Fruit fly (Drosophila melanogaster): ENCODE measurements around the gene jigr1.

The jigr1 gene

DNA sequence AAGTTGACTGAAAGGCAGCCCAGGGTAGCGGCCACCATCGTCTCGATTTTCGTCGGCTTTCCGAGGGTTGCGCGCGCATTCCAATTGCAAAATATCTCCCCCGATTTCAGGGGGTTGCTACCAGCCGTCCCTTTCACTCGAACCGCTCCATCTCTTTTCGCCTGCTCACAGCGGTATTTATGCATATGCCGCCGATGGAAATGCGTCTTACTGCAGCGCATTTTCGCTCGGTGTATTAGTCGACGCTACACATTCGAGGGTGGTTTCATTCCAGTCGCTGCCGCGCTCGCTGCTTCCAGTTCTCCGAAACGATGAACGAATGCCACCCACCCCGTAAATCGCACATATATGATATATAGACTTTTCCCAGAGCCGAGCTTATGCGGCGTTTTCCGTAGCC is 48.5 kb upstream of the jigr1 start (continued):
- TF ChIP-seq toy (GFP tag; IDR thresholded peaks at IDR 0.05) = no peak
- peak; percentile 94 for TF ChIP-seq seq (GFP tag; IDR thresholded peaks at IDR 0.05)
- TF ChIP-seq CG10543 (GFP tag; optimal IDR thresholded peaks at IDR 0.05) = peak; percentile 26
- no peak for TF ChIP-seq CG12219 (GFP tag; optimal IDR thresholded peaks at IDR 0.05)
- no peak for TF ChIP-seq CG12744 (GFP tag; optimal IDR thresholded peaks at IDR 0.05)
- TF ChIP-seq fd3F (GFP tag; optimal IDR thresholded peaks at IDR 0.05) = no peak
- peak; percentile 33; the same call in 1 of the 2 replicates for TF ChIP-seq ttk (GFP tag; IDR thresholded peaks at IDR 0.05)
- no peak for TF ChIP-seq pb (GFP tag; optimal IDR thresholded peaks at IDR 0.05)
- peak; percentile 77 for TF ChIP-seq row (GFP tag; IDR thresholded peaks at IDR 0.05)
- no peak for TF ChIP-seq MBD-R2 (GFP tag; IDR thresholded peaks at IDR 0.05)
- TF ChIP-seq CG9215 (GFP tag; IDR thresholded peaks at IDR 0.05) = no peak
- TF ChIP-seq dimm (GFP tag; IDR thresholded peaks at IDR 0.05) = no peak
- no peak for TF ChIP-seq CG8290 (GFP tag; optimal IDR thresholded peaks at IDR 0.05)
- TF ChIP-seq CG8290 (tag; optimal IDR thresholded peaks at IDR 0.05) = peak in 1 of 2 experiments; percentile 16
- no peak for TF ChIP-seq CG4617 (GFP tag; optimal IDR thresholded peaks at IDR 0.05; ENCODE audit: borderline replicate concordance)
- no peak for TF ChIP-seq CG31224 (GFP tag; IDR thresholded peaks at IDR 0.05)
- no peak for TF ChIP-seq Pdp1 (GFP tag; optimal IDR thresholded peaks at IDR 0.05)
- TF ChIP-seq disco-r (GFP tag; optimal IDR thresholded peaks at IDR 0.05) = no peak
- no peak for TF ChIP-seq tgo (GFP tag; IDR thresholded peaks at IDR 0.05)
- no peak for TF ChIP-seq Scr (GFP tag; IDR thresholded peaks at IDR 0.05; ENCODE audit: partially characterized antibody)
- TF ChIP-seq CG16779 (GFP tag; IDR thresholded peaks at IDR 0.05) = no peak
- TF ChIP-seq CG6854 (GFP tag; optimal IDR thresholded peaks at IDR 0.05) = no peak
- TF ChIP-seq CG17802 (tag; optimal IDR thresholded peaks at IDR 0.05) = no peak
- no peak for TF ChIP-seq pita (GFP tag; optimal IDR thresholded peaks at IDR 0.05)
- no peak for TF ChIP-seq unpg (GFP tag; optimal IDR thresholded peaks at IDR 0.05)
- TF ChIP-seq Blimp-1 (GFP tag; optimal IDR thresholded peaks at IDR 0.05) = no peak
- no peak for TF ChIP-seq Max (GFP tag; optimal IDR thresholded peaks at IDR 0.05)
- no peak for TF ChIP-seq lmd (GFP tag; IDR thresholded peaks at IDR 0.05)
- no peak for TF ChIP-seq H2.0 (GFP tag; IDR thresholded peaks at IDR 0.05)
- no peak for TF ChIP-seq PHDP (tag; optimal IDR thresholded peaks at IDR 0.05)
- TF ChIP-seq CG4707 (GFP tag; optimal IDR thresholded peaks at IDR 0.05) = no peak
- no peak for TF ChIP-seq CG2129 (GFP tag; IDR thresholded peaks at IDR 0.05; ENCODE audit: partially characterized antibody)
- TF ChIP-seq z (GFP tag; IDR thresholded peaks at IDR 0.05) = no peak
- TF ChIP-seq CG18599 (GFP tag; optimal IDR thresholded peaks at IDR 0.05) = peak; percentile 46
- TF ChIP-seq CG3847 (GFP tag; IDR thresholded peaks at IDR 0.05) = no peak
- TF ChIP-seq Ets65A (GFP tag) = peak; percentile 44
- no peak for TF ChIP-seq Fer2 (tag; optimal IDR thresholded peaks at IDR 0.05)
- peak; percentile 1 for TF ChIP-seq CG12071 (GFP tag; optimal IDR thresholded peaks at IDR 0.05)
- no peak for TF ChIP-seq CG31441 (GFP tag; IDR thresholded peaks at IDR 0.05)
- no peak for TF ChIP-seq CG2875 (GFP tag; optimal IDR thresholded peaks at IDR 0.05)
- TF ChIP-seq CG10274 (GFP tag; optimal IDR thresholded peaks at IDR 0.05) = no peak
- TF ChIP-seq CG17186 (GFP tag; optimal IDR thresholded peaks at IDR 0.05) = no peak
- no peak for TF ChIP-seq Dip3 (GFP tag; optimal IDR thresholded peaks at IDR 0.05)
- TF ChIP-seq Rx (GFP tag; IDR thresholded peaks at IDR 0.05) = no peak
- TF ChIP-seq Hmr (GFP tag; optimal IDR thresholded peaks at IDR 0.05) = peak; percentile 9
- TF ChIP-seq CG11723 (GFP tag; optimal IDR thresholded peaks at IDR 0.05) = no peak
- TF ChIP-seq CG17361 (GFP tag; IDR thresholded peaks at IDR 0.05) = no peak
- TF ChIP-seq CG15601 (tag; optimal IDR thresholded peaks at IDR 0.05) = no peak
- no peak for TF ChIP-seq gfzf (GFP tag; optimal IDR thresholded peaks at IDR 0.05)
- TF ChIP-seq CG14710 (tag; optimal IDR thresholded peaks at IDR 0.05) = no peak
- no peak for TF ChIP-seq CG6683 (GFP tag; optimal IDR thresholded peaks at IDR 0.05)
- 0 out of 2 replicates have a peak, but pooled peaks have one; percentile 40 for TF ChIP-seq CG9932 (GFP tag; IDR thresholded peaks at IDR 0.05)
